Fruit fly (Drosophila melanogaster): ENCODE data around the gene CG15820.
A peak's percentile ranks its signal among the peaks of the same experiment; 100 is the strongest.

Gene CG15820

DNA sequence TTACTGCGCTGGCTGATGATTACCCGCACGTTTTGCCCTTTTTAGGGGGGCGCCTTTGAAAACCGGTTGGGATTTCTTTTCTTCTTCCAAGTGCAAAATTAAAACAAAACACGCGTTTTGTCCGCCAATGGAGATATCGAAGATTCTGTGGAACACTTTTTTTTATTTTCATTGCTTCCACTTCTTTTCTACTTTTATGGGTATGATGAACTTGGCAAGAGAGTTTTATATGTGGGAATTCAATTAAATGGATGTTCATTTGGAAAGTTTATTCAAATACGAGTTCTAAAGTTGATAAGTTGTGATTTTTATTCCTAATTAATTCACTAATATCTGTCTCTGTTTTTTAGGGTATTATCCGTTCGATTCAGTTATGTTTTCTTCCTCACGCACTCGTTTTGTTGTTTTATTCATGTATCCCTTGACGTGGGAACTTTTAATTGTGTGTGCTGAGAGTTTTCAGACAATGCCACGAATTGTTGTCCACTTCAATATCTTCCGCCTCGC, 10.0 kb downstream of the CG15820 start (continued):
- no peak for TF ChIP-seq Ets97D (GFP tag; optimal IDR thresholded peaks at IDR 0.05)
- no peak for TF ChIP-seq CG11723 (GFP tag; optimal IDR thresholded peaks at IDR 0.05)
- peak; percentile 55; the same call in 1 of the 3 replicates for TF ChIP-seq CG11695 (GFP tag; IDR thresholded peaks at IDR 0.05)
- 0 out of 2 replicates have a peak, but pooled peaks have one; percentile 49 for TF ChIP-seq ssp (GFP tag; IDR thresholded peaks at IDR 0.05)
- TF ChIP-seq ase (GFP tag; IDR thresholded peaks at IDR 0.05), result peak; percentile 53; the same call in 1 of the 3 replicates
- peak; percentile 42; the same call in 1 of the 2 replicates for TF ChIP-seq CG14441 (GFP tag; IDR thresholded peaks at IDR 0.05)
- TF ChIP-seq CG42726 (GFP tag; IDR thresholded peaks at IDR 0.05; ENCODE audit: partially characterized antibody), result no peak
- 0 out of 3 replicates have a peak, but pooled peaks have one; percentile 55 for TF ChIP-seq ci (GFP tag; IDR thresholded peaks at IDR 0.05)
- TF ChIP-seq Jarid2 (GFP tag; optimal IDR thresholded peaks at IDR 0.05), result no peak
- TF ChIP-seq E2f1 (GFP tag; IDR thresholded peaks at IDR 0.05), result peak; percentile 61
- no peak for TF ChIP-seq Atf-2 (GFP tag; optimal IDR thresholded peaks at IDR 0.05)
- TF ChIP-seq CG4424 (GFP tag; optimal IDR thresholded peaks at IDR 0.05), result peak; percentile 13
- TF ChIP-seq D (optimal IDR thresholded peaks at IDR 0.05), result no peak
- TF ChIP-seq D (GFP tag; optimal IDR thresholded peaks at IDR 0.05), result peak; percentile 64
- peak; percentile 62; the same call in 2 of the 3 replicates for TF ChIP-seq H15 (GFP tag; IDR thresholded peaks at IDR 0.05)
- peak; percentile 53 for TF ChIP-seq wor (GFP tag; IDR thresholded peaks at IDR 0.05)
- no peak for TF ChIP-seq CG5953 (GFP tag; IDR thresholded peaks at IDR 0.05)
- TF ChIP-seq CG10267 (tag; optimal IDR thresholded peaks at IDR 0.05), result no peak
- peak; percentile 13 for TF ChIP-seq crc (GFP tag; optimal IDR thresholded peaks at IDR 0.05)
- no peak for TF ChIP-seq so (GFP tag; IDR thresholded peaks at IDR 0.05)
- TF ChIP-seq CG31441 (GFP tag; IDR thresholded peaks at IDR 0.05), result peak; percentile 40
- peak; percentile 78 for TF ChIP-seq Blimp-1 (GFP tag; optimal IDR thresholded peaks at IDR 0.05)
- TF ChIP-seq CG12219 (GFP tag; optimal IDR thresholded peaks at IDR 0.05), result no peak
- no peak for TF ChIP-seq Meics (GFP tag; optimal IDR thresholded peaks at IDR 0.05)
- TF ChIP-seq kni (GFP tag; optimal IDR thresholded peaks at IDR 0.05), result no peak
- peak; percentile 40 for TF ChIP-seq CG17359 (tag; optimal IDR thresholded peaks at IDR 0.05)
- TF ChIP-seq Hmr (GFP tag; optimal IDR thresholded peaks at IDR 0.05), result no peak
- TF ChIP-seq onecut (GFP tag; IDR thresholded peaks at IDR 0.05), result no peak
- no peak for TF ChIP-seq CG11085 (GFP tag; IDR thresholded peaks at IDR 0.05)
- peak; percentile 39 for TF ChIP-seq Spps (tag; optimal IDR thresholded peaks at IDR 0.05)
- no peak for TF ChIP-seq CG11398 (GFP tag; optimal IDR thresholded peaks at IDR 0.05)
- peak; percentile 56 for TF ChIP-seq CG17328 (GFP tag; IDR thresholded peaks at IDR 0.05)
- TF ChIP-seq NK7.1 (GFP tag; optimal IDR thresholded peaks at IDR 0.05), result no peak
- no peak for TF ChIP-seq Poxn (GFP tag; IDR thresholded peaks at IDR 0.05)
- peak; percentile 72; the same call in 1 of the 2 replicates for TF ChIP-seq Xrp1 (GFP tag; IDR thresholded peaks at IDR 0.05)
- TF ChIP-seq Abd-B (GFP tag; optimal IDR thresholded peaks at IDR 0.05), result peak; percentile 8
- no peak for TF ChIP-seq CG17385 (GFP tag; optimal IDR thresholded peaks at IDR 0.05)
- no peak for TF ChIP-seq HmgD (GFP tag; optimal IDR thresholded peaks at IDR 0.05)
- no peak for TF ChIP-seq fu2 (GFP tag; optimal IDR thresholded peaks at IDR 0.05)
- peak; percentile 13; the same call in 1 of the 3 replicates for TF ChIP-seq Aef1 (GFP tag; IDR thresholded peaks at IDR 0.05)
- TF ChIP-seq klu (GFP tag; IDR thresholded peaks at IDR 0.05), result no peak
- peak; percentile 51; the same call in 1 of the 2 replicates for TF ChIP-seq HLH3B (GFP tag; IDR thresholded peaks at IDR 0.05)
- TF ChIP-seq Dip3 (GFP tag; optimal IDR thresholded peaks at IDR 0.05), result no peak
- no peak for TF ChIP-seq pb (GFP tag; optimal IDR thresholded peaks at IDR 0.05)
- peak; percentile 59; the same call in 1 of the 3 replicates for TF ChIP-seq otp (GFP tag; IDR thresholded peaks at IDR 0.05)
- no peak for TF ChIP-seq tup (GFP tag; optimal IDR thresholded peaks at IDR 0.05)
- TF ChIP-seq ap (GFP tag; IDR thresholded peaks at IDR 0.05), result 0 out of 2 replicates have a peak, but pooled peaks have one; percentile 16
- no peak for TF ChIP-seq MBD-R2 (GFP tag; IDR thresholded peaks at IDR 0.05)
- peak; percentile 6 for TF ChIP-seq unpg (GFP tag; optimal IDR thresholded peaks at IDR 0.05)
- no peak for TF ChIP-seq ab (GFP tag; optimal IDR thresholded peaks at IDR 0.05)
- peak in 1 of 2 experiments; percentile 24 for TF ChIP-seq Pdp1 (GFP tag; optimal IDR thresholded peaks at IDR 0.05)

Measured in whole organism, embryonic.